Fruit fly (Drosophila melanogaster) whole organism, embryonic: ENCODE data around the gene Atf3.

Experiments used
- Bteb2 ChIP-seq: fragments of 200-800 bp; sonication (Bioruptor generic); optimal IDR thresholded peaks from 2 replicates; lab custom pipeline; 2016; ENCODE audit warnings: missing biosample characterization, missing genetic modification characterization
- CG10366 ChIP-seq: fragments of 200-800 bp; sonication (Bioruptor generic); IDR thresholded peaks from 2 replicates; pipeline ENCODE4 v1.3.6; 2022; ENCODE audit warnings: missing biosample characterization, missing genetic modification characterization
- CG10959 ChIP-seq: fragments of 200-800 bp; sonication (Bioruptor generic); IDR thresholded peaks from 2 replicates; pipeline ENCODE4 v1.3.6; 2022; ENCODE audit warnings: missing biosample characterization, missing genetic modification characterization
- CG10979 ChIP-seq: fragments of 200-800 bp; sonication (Bioruptor generic); optimal IDR thresholded peaks from 2 replicates; lab custom pipeline; 2018; ENCODE audit warnings: missing biosample characterization, mild to moderate bottlenecking, missing genetic modification characterization, moderate library complexity
- CG11247 ChIP-seq: fragments of 200-800 bp; sonication (Bioruptor generic); IDR thresholded peaks from 2 replicates; pipeline ENCODE4 v1.3.6; 2022; ENCODE audit warnings: missing biosample characterization, missing genetic modification characterization
- CG12659 ChIP-seq: fragments of 200-800 bp; sonication (Bioruptor generic); optimal IDR thresholded peaks from 3 replicates; lab custom pipeline; 2017; ENCODE audit warnings: mild to moderate bottlenecking, missing biosample characterization, missing genetic modification reagents, missing genetic modification characterization
- CG13287 ChIP-seq: fragments of 200-800 bp; sonication (Bioruptor generic); IDR thresholded peaks from 2 replicates; pipeline ENCODE4 v1.3.6; 2022; ENCODE audit warnings: missing biosample characterization, missing genetic modification characterization; ENCODE audit not compliant: partially characterized antibody
- CG13296 ChIP-seq: fragments of 200-800 bp; sonication (Bioruptor generic); optimal IDR thresholded peaks from 3 replicates; lab custom pipeline; 2018; ENCODE audit warnings: missing biosample characterization, mild to moderate bottlenecking, missing genetic modification characterization
- CG13424 ChIP-seq: fragments of 200-800 bp; sonication (Bioruptor generic); optimal IDR thresholded peaks from 2 replicates; lab custom pipeline; 2019; ENCODE audit warnings: missing biosample characterization, mild to moderate bottlenecking, missing genetic modification characterization, moderate library complexity
- CG13624 ChIP-seq: fragments of 200-800 bp; sonication (Bioruptor generic); optimal IDR thresholded peaks from 2 replicates; lab custom pipeline; 2016; ENCODE audit warnings: missing biosample characterization, missing genetic modification characterization
- CG1602 ChIP-seq: fragments of 200-800 bp; sonication (Bioruptor generic); optimal IDR thresholded peaks from 3 replicates; lab custom pipeline; 2016; ENCODE audit warnings: missing biosample characterization, missing genetic modification characterization
- CG17186 ChIP-seq: fragments of 200-800 bp; sonication (Bioruptor generic); optimal IDR thresholded peaks from 3 replicates; lab custom pipeline; 2017; ENCODE audit warnings: missing biosample characterization, missing genetic modification reagents, missing genetic modification characterization
- CG17568 ChIP-seq: fragments of 200-800 bp; sonication (Bioruptor generic); optimal IDR thresholded peaks from 2 replicates; lab custom pipeline; 2018; ENCODE audit warnings: missing biosample characterization, mild to moderate bottlenecking, missing genetic modification characterization, moderate library complexity
- CG30403 ChIP-seq: fragments of 200-800 bp; sonication (Bioruptor generic); optimal IDR thresholded peaks from 3 replicates; lab custom pipeline; 2016; ENCODE audit warnings: missing biosample characterization, missing genetic modification characterization
- CG30431 ChIP-seq: fragments of 200-800 bp; sonication (Bioruptor generic); optimal IDR thresholded peaks from 2 replicates; lab custom pipeline; 2017; ENCODE audit warnings: missing biosample characterization, missing genetic modification characterization
- CG31388 ChIP-seq: fragments of 200-800 bp; sonication (Bioruptor generic); optimal IDR thresholded peaks from 2 replicates; lab custom pipeline; 2016; ENCODE audit warnings: missing biosample characterization, missing genetic modification characterization
- CG6175 ChIP-seq: fragments of 200-800 bp; sonication (Bioruptor generic); IDR thresholded peaks from 3 replicates; pipeline ENCODE4 v1.3.6; 2022; ENCODE audit warnings: missing biosample characterization, missing genetic modification characterization
- CG8388 ChIP-seq: fragments of 200-800 bp; sonication (Bioruptor generic); optimal IDR thresholded peaks from 2 replicates; lab custom pipeline; 2019; ENCODE audit warnings: missing biosample characterization, mild to moderate bottlenecking, missing genetic modification characterization, moderate library complexity
- CG8924 ChIP-seq: fragments of 200-800 bp; optimal IDR thresholded peaks from 3 replicates; lab custom pipeline; 2019; ENCODE audit warnings: missing biosample characterization, mild to moderate bottlenecking, missing genetic modification characterization, moderate library complexity
- CkIIα-i1 ChIP-seq: fragments of 200-800 bp; sonication (Bioruptor generic); IDR thresholded peaks from 2 replicates; pipeline ENCODE4 v1.3.6; 2022; ENCODE audit warnings: missing biosample characterization, missing genetic modification characterization
- D19B ChIP-seq: fragments of 200-800 bp; sonication (Bioruptor generic); optimal IDR thresholded peaks from 2 replicates; lab custom pipeline; 2017; ENCODE audit warnings: missing biosample characterization, mild to moderate bottlenecking, missing genetic modification characterization
- Eip74EF ChIP-seq, 2 experiments: fragments of 200-800 bp in 1 of 2; fragments of >200 bp in 1 of 2; sonication (Bioruptor generic) in 1 of 2; optimal IDR thresholded peaks; 2 replicates each; lab custom pipeline; 2017 to 2019; ENCODE audit warnings: missing biosample characterization in 2 of 2, missing genetic modification characterization in 2 of 2, mild to moderate bottlenecking in 1 of 2, moderate library complexity in 1 of 2
- Elba2 ChIP-seq: fragments of 200-800 bp; sonication (Bioruptor generic); optimal IDR thresholded peaks from 3 replicates; lab custom pipeline; 2016; ENCODE audit warnings: missing biosample characterization, missing genetic modification characterization
- Fer2 ChIP-seq: fragments of 200-800 bp; sonication (Bioruptor generic); optimal IDR thresholded peaks from 2 replicates; lab custom pipeline; 2018; ENCODE audit warnings: missing biosample characterization, mild to moderate bottlenecking, missing genetic modification characterization, moderate library complexity
- HmgD ChIP-seq: fragments of 200-800 bp; sonication (Bioruptor generic); optimal IDR thresholded peaks from 3 replicates; lab custom pipeline; 2016; ENCODE audit warnings: missing biosample characterization, missing genetic modification characterization
- Nf-YC ChIP-seq: fragments of 200-800 bp; optimal IDR thresholded peaks from 3 replicates; lab custom pipeline; 2019; ENCODE audit warnings: missing biosample characterization, mild to moderate bottlenecking, missing genetic modification characterization, moderate library complexity
- Opbp ChIP-seq: fragments of 200-800 bp; sonication (Bioruptor generic); IDR thresholded peaks from 3 replicates; pipeline ENCODE4 v1.3.6; 2022; ENCODE audit warnings: missing biosample characterization, missing genetic modification characterization; ENCODE audit not compliant: partially characterized antibody
- Side ChIP-seq: fragments of 200-800 bp; sonication (Bioruptor generic); optimal IDR thresholded peaks from 2 replicates; lab custom pipeline; 2016; ENCODE audit warnings: missing biosample characterization, missing genetic modification characterization
- Spps ChIP-seq: fragments of 200-800 bp; sonication (Bioruptor generic); optimal IDR thresholded peaks from 2 replicates; lab custom pipeline; 2018; ENCODE audit warnings: missing biosample characterization, mild to moderate bottlenecking, missing genetic modification characterization
- Xrp1 ChIP-seq: fragments of 200-800 bp; sonication (Bioruptor generic); IDR thresholded peaks from 2 replicates; pipeline ENCODE4 v1.3.6; 2022; ENCODE audit warnings: missing biosample characterization, missing genetic modification characterization
- ash1 ChIP-seq: fragments of 200-800 bp; sonication (Bioruptor generic); optimal IDR thresholded peaks from 2 replicates; lab custom pipeline; 2018; ENCODE audit warnings: missing biosample characterization, mild to moderate bottlenecking, missing genetic modification characterization
- az2 ChIP-seq: fragments of 200-800 bp; sonication (Bioruptor generic); optimal IDR thresholded peaks from 3 replicates; lab custom pipeline; 2016; ENCODE audit warnings: missing biosample characterization, missing genetic modification characterization
- bcd ChIP-seq: fragments of 200-800 bp; sonication (Bioruptor generic); optimal IDR thresholded peaks from 2 replicates; lab custom pipeline; 2017; ENCODE audit warnings: missing biosample characterization, mild to moderate bottlenecking, missing genetic modification characterization
- bsh ChIP-seq, 2 experiments: fragments of 200-800 bp; sonication (Bioruptor generic); optimal IDR thresholded peaks; 2 replicates each; lab custom pipeline; 2017 to 2018; ENCODE audit warnings: mild to moderate bottlenecking in 2 of 2, missing biosample characterization in 2 of 2, missing genetic modification characterization in 2 of 2, moderate library complexity in 1 of 2
- dmrt99B ChIP-seq: fragments of 200-800 bp; sonication (Bioruptor generic); optimal IDR thresholded peaks from 2 replicates; lab custom pipeline; 2018; ENCODE audit warnings: missing biosample characterization, mild to moderate bottlenecking, missing genetic modification characterization, moderate library complexity
- fru ChIP-seq: fragments of >200 bp; optimal IDR thresholded peaks from 2 replicates; lab custom pipeline; 2017
- fu2 ChIP-seq: fragments of 200-800 bp; sonication (Bioruptor generic); optimal IDR thresholded peaks from 2 replicates; lab custom pipeline; 2016; ENCODE audit warnings: missing biosample characterization, missing genetic modification characterization
- gce ChIP-seq: fragments of 200-800 bp; sonication (Bioruptor generic); IDR thresholded peaks from 3 replicates; pipeline ENCODE4 v1.3.6; 2022; ENCODE audit warnings: missing biosample characterization, missing genetic modification characterization
- ham ChIP-seq: fragments of 200-800 bp; sonication (Bioruptor generic); IDR thresholded peaks from 2 replicates; pipeline ENCODE4 v1.3.6; 2022; ENCODE audit warnings: missing biosample characterization, missing genetic modification characterization
- hbn ChIP-seq: fragments of 200-800 bp; sonication (Bioruptor generic); IDR thresholded peaks from 2 replicates; pipeline ENCODE4 v1.3.6; 2022; ENCODE audit warnings: missing biosample characterization, missing genetic modification characterization; ENCODE audit not compliant: partially characterized antibody
- insv ChIP-seq, 2 experiments: fragments of 200-800 bp; sonication (Bioruptor generic); optimal IDR thresholded peaks; 3 replicates each; lab custom pipeline; 2016 to 2018; ENCODE audit warnings: missing biosample characterization in 2 of 2, missing genetic modification characterization in 2 of 2
- jing ChIP-seq: fragments of 200-800 bp; sonication (Bioruptor generic); optimal IDR thresholded peaks from 2 replicates; lab custom pipeline; 2018; ENCODE audit warnings: missing biosample characterization, mild to moderate bottlenecking, missing genetic modification characterization
- maf-S ChIP-seq: fragments of 200-800 bp; sonication (Bioruptor generic); optimal IDR thresholded peaks from 2 replicates; lab custom pipeline; 2016; ENCODE audit warnings: missing biosample characterization, missing genetic modification characterization
- nerfin-1 ChIP-seq: fragments of 200-800 bp; sonication (Bioruptor generic); optimal IDR thresholded peaks from 3 replicates; lab custom pipeline; 2019; ENCODE audit warnings: missing biosample characterization, mild to moderate bottlenecking, missing genetic modification characterization, moderate library complexity
- onecut ChIP-seq: fragments of 200-800 bp; sonication (Bioruptor generic); IDR thresholded peaks from 2 replicates; pipeline ENCODE4 v1.3.6; 2022; ENCODE audit warnings: missing biosample characterization, missing genetic modification characterization
- p53 ChIP-seq: fragments of 200-800 bp; sonication (Bioruptor generic); optimal IDR thresholded peaks from 2 replicates; lab custom pipeline; 2016; ENCODE audit warnings: missing biosample characterization, missing genetic modification characterization
- psq ChIP-seq: fragments of 200-800 bp; sonication (Bioruptor generic); optimal IDR thresholded peaks from 2 replicates; lab custom pipeline; 2017; ENCODE audit warnings: missing biosample characterization, missing genetic modification characterization
- slp2 ChIP-seq: fragments of 200-800 bp; sonication (Bioruptor generic); optimal IDR thresholded peaks from 2 replicates; lab custom pipeline; 2016; ENCODE audit warnings: missing biosample characterization, missing genetic modification characterization
- sqz ChIP-seq: fragments of 200-800 bp; sonication (Bioruptor generic); optimal IDR thresholded peaks from 3 replicates; lab custom pipeline; 2018; ENCODE audit warnings: missing biosample characterization, mild to moderate bottlenecking, missing genetic modification characterization
- ttk ChIP-seq: fragments of 200-800 bp; sonication (Bioruptor generic); IDR thresholded peaks from 2 replicates; pipeline ENCODE4 v2.1.2; 2022; ENCODE audit warnings: missing biosample characterization, missing genetic modification characterization
- vfl ChIP-seq: fragments of 200-800 bp; sonication (Bioruptor generic); optimal IDR thresholded peaks from 2 replicates; lab custom pipeline; 2016; ENCODE audit warnings: missing biosample characterization, missing genetic modification characterization
- yki ChIP-seq: fragments of >200 bp; optimal IDR thresholded peaks from 3 replicates; lab custom pipeline; 2018

The Atf3 gene

dm6 chrX:1272848-1273247 lies 2.2 kb downstream of the Atf3 start (continued):
- TF ChIP-seq nerfin-1 (tag; lab: Kevin White, UChicago) (no peak), CG6175 (no peak), Side (peak; percentile 4), CG30431 (GFP tag; lab: Kevin White, UChicago) (no peak), Opbp (GFP tag; lab: Robert Waterston, UW) (no peak), CG10366 (GFP tag; lab: Robert Waterston, UW) (peak; percentile 42; the same call in 1 of the 2 replicates), CG13624 (peak; percentile 75), CG17568 (peak; percentile 5), Bteb2 (peak; percentile 60), CG31388 (GFP tag; lab: Kevin White, UChicago) (no peak), bcd (GFP tag; lab: Kevin White, UChicago) (peak; percentile 40), dmrt99B (tag; lab: Kevin White, UChicago) (peak; percentile 75), az2 (GFP tag; lab: Kevin White, UChicago) (peak; percentile 60), CG8924 (tag; lab: Kevin White, UChicago) (peak; percentile 52), CG8388 (GFP tag; lab: Kevin White, UChicago) (peak; percentile 48), CG1602 (GFP tag; lab: Kevin White, UChicago) (peak; percentile 13), CG10979 (tag; lab: Kevin White, UChicago) (peak; percentile 67), bsh (GFP tag; optimal IDR thresholded peaks at IDR 0.05; lab: Kevin White, UChicago) (peak in 1 of 2 experiments; percentile 81), CkIIα-i1 (no peak), p53 (GFP tag; lab: Kevin White, UChicago) (no peak), CG30403 (peak; percentile 60), Spps (peak; percentile 9), onecut (GFP tag; lab: Robert Waterston, UW) (peak; percentile 12; the same call in 1 of the 2 replicates), CG12659 (GFP tag; lab: Kevin White, UChicago) (peak; percentile 18), D19B (GFP tag; lab: Kevin White, UChicago) (no peak), Xrp1 (GFP tag; lab: Robert Waterston, UW) (peak; percentile 55; the same call in 1 of the 2 replicates), Fer2 (tag; lab: Kevin White, UChicago) (no peak), hbn (GFP tag; lab: Robert Waterston, UW) (no peak), yki (lab: Kevin White, UChicago) (no peak), ham (GFP tag; lab: Robert Waterston, UW) (no peak), vfl (GFP tag; lab: Kevin White, UChicago) (no peak), psq (GFP tag; lab: Kevin White, UChicago) (no peak), slp2 (GFP tag; lab: Kevin White, UChicago) (no peak), Elba2 (GFP tag; lab: Kevin White, UChicago) (no peak), jing (GFP tag; lab: Kevin White, UChicago) (no peak), Eip74EF (GFP tag; optimal IDR thresholded peaks at IDR 0.05; lab: Kevin White, UChicago) (peak in 1 of 2 experiments; percentile 17), CG13287 (GFP tag; lab: Robert Waterston, UW) (no peak), ttk (peak; percentile 66), CG13424 (tag; lab: Kevin White, UChicago) (peak; percentile 52), Nf-YC (tag; lab: Kevin White, UChicago) (no peak), CG17186 (GFP tag; lab: Kevin White, UChicago) (no peak), sqz (peak; percentile 22), ash1 (GFP tag; lab: Kevin White, UChicago) (no peak), HmgD (no peak), fu2 (GFP tag; lab: Kevin White, UChicago) (no peak), fru (lab: Kevin White, UChicago) (no peak), insv (GFP tag; optimal IDR thresholded peaks at IDR 0.05; lab: Kevin White, UChicago) (no peak), CG10959 (GFP tag; lab: Robert Waterston, UW) (no peak), gce (GFP tag; lab: Robert Waterston, UW) (no peak), CG11247 (GFP tag; lab: Robert Waterston, UW) (peak; percentile 50; the same call in 1 of the 2 replicates), maf-S (GFP tag; lab: Kevin White, UChicago) (peak; percentile 43), CG13296 (GFP tag; lab: Kevin White, UChicago) (no peak)
